Fruit fly (Drosophila melanogaster) S2 (cell line): Measurements from ENCODE around the gene NimC2.

Experiments
- CG8478 ChIP-seq: fragments of >200 bp; optimal IDR thresholded peaks from 2 replicates; lab custom pipeline; 2018
- CTCF ChIP-seq, 2 experiments: fragments of >200 bp; optimal IDR thresholded peaks; 2 replicates each; lab custom pipeline; 2018

DNA sequence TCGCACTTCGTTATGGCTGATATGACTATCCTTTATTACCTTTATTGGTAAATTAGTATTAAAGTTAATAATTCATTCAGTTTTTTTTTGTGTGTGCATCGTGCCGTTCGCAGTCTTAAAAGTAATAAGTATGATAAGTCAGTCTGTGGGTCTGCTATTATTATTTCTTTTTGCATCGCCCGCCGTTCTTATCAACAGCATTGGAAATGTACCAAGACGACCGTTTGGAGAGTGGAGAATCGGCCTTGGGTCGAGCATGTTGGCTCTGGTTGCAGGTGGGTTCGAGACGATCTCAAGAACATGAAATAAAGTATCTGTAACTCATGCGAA lies 40.6 kb downstream of the NimC2 start:
- TF ChIP-seq CG8478 (lab: Kevin White, UChicago) (peak; percentile 28), CTCF (optimal IDR thresholded peaks at IDR 0.05; lab: Kevin White, UChicago) (no peak)
